Worm (Caenorhabditis elegans) whole organism, dauer: ENCODE measurements around the gene gcy-22.

Experiments
- unc-62 ChIP-seq: sonication (generic microtip); optimal IDR thresholded peaks from 2 replicates; lab custom pipeline; 2017; ENCODE audit warnings: missing biosample characterization, missing genetic modification reagents, missing genetic modification characterization

The gcy-22 gene

DNA sequence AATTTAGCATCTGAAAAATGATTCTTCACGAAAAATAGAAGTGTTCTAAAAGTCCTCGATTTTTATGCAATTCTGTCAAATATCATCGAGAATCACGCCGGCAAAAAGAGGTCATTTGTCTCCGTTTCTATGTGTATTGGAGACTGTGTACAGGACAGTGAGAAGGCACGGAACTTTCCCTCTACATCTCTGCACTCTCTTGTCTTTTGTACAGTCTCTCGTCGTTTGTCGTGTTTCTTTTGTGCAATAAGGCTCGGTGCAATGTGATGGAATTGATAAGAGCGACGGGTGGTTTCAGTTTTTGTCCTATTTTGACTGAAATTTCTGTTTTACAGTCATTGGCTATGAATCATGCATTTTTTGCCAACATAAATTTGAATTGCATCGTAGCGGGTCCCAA, 7.0 kb upstream of the gcy-22 start:
- TF ChIP-seq unc-62 (GFP tag; lab: Kevin White, UChicago): no peak

DNA sequence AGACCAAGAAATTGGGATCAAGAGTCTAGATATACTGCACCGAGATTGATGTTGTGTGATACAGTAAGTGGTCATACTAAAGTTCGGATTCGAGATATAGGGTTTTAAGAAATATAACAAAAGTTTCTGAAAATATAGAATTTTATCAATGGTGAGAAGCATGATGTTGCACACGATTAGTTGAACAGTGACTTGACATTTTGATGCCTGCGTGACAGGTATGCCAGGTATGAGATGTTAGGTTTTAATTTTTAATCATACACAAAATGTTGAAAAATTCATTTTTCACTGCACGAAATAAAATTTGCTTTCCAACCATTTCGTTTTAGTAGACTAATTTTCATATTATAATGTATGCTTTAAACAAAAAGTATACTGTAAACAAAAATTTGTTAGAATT, 5.5 kb upstream of the gcy-22 start:
- no peak for TF ChIP-seq unc-62 (GFP tag; lab: Kevin White, UChicago)

DNA sequence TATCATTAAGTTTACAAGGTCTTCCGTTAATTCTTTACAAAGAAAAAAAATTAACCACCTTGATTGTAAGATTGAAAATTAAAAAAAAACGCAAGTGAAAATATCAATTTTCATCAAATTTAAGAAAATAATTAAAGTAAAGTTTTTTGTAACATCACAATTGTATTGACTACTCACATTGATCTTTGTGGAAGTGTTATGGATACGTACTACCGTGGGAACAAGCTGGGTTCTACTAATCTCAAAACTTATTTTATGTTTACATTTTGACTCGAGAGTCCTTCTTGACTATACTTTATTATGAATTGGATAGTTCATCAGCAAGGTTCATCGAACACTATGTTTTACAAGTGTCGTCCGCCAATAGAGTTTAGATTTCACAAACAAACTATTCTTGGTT, 4.6 kb upstream of the gcy-22 start, which contains the start of gene num-1:
Gene num-1, plus strand, starts transcription at position 301 of the 400 bp plus-strand sequence.
- no peak for TF ChIP-seq unc-62 (GFP tag; lab: Kevin White, UChicago)

DNA sequence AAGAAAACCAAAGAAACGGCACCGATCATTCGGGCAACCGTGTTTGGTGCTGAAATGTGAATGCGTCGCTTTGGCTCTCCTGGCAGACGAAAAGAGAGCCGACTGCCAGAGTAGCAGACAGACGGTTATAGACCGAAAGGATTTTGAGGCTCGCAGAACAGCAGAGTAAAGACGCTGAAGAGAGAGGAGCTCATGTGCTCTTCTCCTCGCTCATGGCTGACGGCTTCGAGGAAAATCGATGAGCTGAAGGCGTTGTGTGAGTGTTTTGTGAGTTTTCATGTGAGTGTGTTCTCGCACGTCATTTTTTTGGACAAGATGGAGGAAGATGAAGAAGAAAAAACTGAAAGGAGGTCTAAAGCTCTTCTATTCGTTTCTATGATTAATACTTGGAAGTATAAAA, 4.0 kb upstream of the gcy-22 start, which contains the start of gene sbt-1:
Gene sbt-1, minus strand, starts transcription at position 62 of the 400 bp plus-strand sequence.
- TF ChIP-seq unc-62 (GFP tag; lab: Kevin White, UChicago): no peak

DNA sequence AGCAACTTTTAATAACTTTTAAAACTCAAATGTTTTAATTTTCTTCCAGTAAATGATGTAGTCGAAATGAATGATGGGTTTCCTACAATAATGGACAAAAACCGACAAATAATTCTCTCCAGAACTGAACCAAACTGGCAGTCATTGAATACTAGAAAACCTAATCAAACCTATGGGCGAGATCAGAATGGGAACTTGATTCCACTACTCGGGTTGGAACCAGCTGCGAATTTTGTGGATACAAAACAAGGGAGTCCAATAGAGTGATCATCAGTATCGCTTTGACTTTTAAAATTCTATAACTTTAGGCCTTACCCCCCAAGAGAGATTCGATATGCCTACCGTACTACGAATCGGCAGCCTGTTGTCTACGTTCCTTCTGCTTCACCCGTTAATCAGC, 1.8 kb upstream of the gcy-22 start:
- TF ChIP-seq unc-62 (GFP tag; lab: Kevin White, UChicago): no peak

DNA sequence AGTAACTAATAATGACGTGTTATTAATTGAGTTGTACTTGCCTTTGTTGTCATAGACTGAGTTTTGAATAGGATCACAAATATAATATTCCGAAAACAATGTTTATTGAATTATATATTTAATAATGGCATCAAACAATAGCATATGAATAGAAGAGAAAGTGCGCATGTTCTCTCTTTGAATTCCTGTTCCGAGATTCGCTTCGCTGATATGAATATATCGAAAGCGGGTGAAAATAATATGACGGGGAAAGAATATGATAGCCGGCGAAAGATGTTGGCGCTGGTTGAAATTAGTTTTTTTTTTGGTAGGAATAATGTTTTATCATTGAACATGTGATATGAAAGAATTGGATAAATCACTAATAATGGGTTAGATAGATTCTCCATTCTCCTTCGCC, 4.8 kb downstream of the gcy-22 start, which contains the start of gene T03D8.6:
Gene T03D8.6, minus strand, starts transcription at position 298 of the 400 bp plus-strand sequence.
- no peak for TF ChIP-seq unc-62 (GFP tag; lab: Kevin White, UChicago)

DNA sequence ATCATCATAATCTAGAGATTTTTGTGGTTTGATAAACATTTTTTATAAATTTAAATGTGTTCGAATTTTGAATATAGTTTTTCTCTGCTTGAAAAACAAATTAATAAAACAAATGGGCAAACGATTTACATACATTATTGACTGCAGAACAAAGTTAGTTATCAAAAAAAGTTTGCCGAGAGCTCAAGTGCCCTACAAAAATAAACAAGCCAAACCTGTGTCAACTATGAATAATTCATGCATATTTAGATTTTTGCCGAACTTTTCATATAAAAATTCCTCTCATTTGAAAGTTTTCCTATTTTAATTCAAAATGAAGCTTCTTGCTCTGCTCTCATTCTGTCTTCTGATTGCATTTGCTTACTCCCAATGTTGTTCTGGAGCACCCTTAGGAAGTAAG, 9.0 kb downstream of the gcy-22 start, which contains the start of gene sshk-1:
Gene sshk-1, plus strand, starts transcription at position 301 of the 400 bp plus-strand sequence.
- no peak for TF ChIP-seq unc-62 (GFP tag; lab: Kevin White, UChicago)

DNA sequence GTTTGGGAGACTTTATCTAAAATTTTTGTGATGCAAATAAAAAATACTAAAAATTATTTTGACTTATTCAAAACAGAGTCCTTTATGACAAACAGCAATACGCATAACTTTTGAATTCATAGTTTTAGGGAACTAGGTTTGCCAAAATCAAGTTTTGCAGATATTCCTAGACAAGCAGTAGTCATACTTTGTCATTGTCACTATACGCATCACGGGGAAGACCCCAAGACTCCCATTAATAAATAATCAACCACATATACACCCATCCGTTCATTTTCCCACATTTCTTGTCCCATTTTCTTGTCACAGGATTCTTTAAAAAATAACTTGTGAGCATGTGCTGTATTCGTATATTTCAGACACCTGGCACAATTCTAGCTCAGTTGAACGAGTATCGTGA, 10.4 kb downstream of the gcy-22 start, which contains the start of gene Y44A6D.7:
Gene Y44A6D.7, plus strand, starts transcription at position 301 of the 400 bp plus-strand sequence.
- TF ChIP-seq unc-62 (GFP tag; lab: Kevin White, UChicago): no peak

DNA sequence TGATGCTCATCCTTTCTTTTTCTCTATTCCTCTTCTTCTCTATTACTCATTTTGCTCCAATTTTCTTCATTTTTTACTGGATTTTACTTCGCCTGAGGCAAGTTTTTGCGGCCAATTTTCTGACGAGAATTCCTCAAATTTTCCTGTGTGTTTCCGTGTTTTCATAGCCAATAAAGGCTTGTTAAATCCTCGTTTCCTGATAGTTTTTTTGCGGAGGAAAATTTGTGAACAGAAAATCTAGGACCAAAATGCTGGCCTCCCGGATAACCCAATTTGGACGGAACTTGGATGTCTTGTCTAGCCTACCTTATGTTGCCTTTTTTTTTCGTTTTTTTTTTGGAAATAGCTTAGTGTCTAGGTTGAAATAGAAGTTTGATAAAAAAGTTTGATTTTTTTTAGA, 11.2 kb downstream of the gcy-22 start:
- TF ChIP-seq unc-62 (GFP tag; lab: Kevin White, UChicago): no peak

DNA sequence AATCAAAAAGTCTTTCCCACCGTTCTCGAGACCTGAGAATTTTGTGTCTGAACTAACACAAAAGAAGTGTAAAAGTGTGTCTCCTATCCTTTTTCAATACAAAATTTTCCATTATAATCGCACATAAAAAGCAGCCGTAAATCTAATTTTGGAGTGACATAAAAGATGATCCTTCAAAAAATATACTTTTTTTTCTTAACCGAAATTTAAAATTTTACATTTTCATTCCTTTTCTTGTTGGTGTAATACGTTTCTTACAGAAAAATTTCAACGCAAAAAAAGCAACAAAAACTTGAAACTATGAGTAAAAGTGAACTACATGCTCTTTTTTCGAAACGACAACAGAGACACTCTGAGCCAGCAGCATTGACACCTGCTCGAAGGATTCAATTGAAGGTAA, 17.8 kb downstream of the gcy-22 start, which contains the start of gene Y44A6D.6:
Gene Y44A6D.6, plus strand, starts transcription at position 301 of the 400 bp plus-strand sequence.
- TF ChIP-seq unc-62 (GFP tag; lab: Kevin White, UChicago): no peak

DNA sequence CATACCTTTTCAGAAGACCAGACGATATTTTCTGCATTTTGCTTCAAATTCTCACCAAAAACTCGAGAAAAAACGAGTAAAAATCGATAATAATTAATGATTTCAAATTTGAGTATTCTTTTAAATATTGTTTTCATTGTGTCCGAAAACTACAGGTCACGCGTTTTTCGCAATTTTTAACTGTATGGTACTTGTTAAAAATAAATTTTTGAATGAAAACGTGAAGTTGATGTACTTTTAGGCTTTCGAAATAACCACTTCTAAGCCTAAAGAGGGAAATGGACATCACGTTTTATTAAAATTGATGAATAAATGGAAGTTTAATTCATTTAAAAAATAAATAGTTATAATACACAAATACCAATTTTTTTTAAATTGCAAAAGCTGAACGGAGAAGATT, 22.0 kb downstream of the gcy-22 start, which contains the start of gene Y44A6D.5:
Gene Y44A6D.5, minus strand, starts transcription at position 101 of the 400 bp plus-strand sequence.
- TF ChIP-seq unc-62 (GFP tag; lab: Kevin White, UChicago): no peak

DNA sequence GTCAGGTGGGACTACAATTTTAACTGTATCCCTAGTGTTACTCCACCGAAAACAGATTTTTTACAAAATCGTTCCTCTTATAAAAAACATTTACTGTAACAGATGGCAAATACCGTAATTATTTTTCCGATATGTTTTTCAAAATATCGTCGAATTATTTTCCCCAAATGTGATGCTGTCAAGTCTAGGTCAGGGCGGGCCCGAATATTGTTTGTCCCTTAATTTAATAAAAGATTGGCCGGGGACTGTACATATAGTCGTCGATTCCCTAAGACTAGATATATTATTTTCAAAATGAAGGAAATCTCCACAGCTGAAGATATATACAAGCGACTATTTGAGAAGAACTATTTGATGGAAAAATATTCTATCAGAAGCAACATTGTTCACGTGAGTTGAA, 26.9 kb downstream of the gcy-22 start, which contains the start of gene sdf-9:
Gene sdf-9, plus strand, starts transcription at position 301 of the 400 bp plus-strand sequence.
- TF ChIP-seq unc-62 (GFP tag; lab: Kevin White, UChicago): no peak

DNA sequence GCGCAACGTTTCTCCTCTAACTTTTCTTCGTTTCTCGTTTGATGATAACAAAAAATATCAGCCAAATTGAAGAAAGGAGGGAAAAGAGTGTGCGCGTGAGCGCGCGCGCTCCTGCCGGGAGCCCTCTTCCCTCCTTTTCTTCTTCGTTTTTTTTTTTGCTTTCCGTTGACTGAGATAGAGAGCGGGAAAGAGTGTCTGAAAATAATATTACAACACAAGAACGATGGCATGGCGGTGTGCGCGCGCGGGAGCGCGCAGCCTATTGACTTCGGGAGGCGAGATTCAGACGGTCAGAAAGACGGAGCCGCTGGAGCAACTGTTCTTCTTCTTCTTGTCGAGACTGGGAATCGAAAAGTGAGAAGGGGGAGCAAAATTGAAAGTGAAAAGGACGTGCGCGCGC, 31.1 kb downstream of the gcy-22 start:
- no peak for TF ChIP-seq unc-62 (GFP tag; lab: Kevin White, UChicago)

DNA sequence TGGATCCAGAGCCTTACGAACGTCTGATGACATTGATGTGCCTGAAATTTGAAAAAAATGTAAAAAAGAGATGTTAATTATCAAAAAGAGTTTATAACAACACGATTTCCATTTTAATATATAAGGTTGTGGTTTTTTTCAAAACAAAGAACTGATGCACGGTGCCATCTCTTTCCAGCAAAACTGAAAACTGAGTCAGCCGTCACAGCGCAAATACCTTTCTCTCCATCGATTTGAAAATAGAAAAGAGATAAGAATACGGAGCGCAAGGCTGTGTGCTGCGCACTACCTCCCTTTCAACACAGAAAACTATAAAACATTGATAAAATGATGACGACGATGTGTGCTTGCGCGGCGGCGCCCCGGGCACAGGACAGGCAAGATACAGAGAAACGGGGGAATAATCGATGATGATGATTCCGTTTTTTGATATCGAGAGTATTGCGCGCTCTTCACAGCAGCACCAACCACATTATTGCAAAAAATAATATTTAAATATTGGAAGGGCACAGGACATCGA, 32.4 kb downstream of the gcy-22 start, which contains the start of gene Y44A6D.3:
Gene Y44A6D.3, minus strand, starts transcription at position 51 of the 520 bp plus-strand sequence.
- no peak for TF ChIP-seq unc-62 (GFP tag; lab: Kevin White, UChicago)

DNA sequence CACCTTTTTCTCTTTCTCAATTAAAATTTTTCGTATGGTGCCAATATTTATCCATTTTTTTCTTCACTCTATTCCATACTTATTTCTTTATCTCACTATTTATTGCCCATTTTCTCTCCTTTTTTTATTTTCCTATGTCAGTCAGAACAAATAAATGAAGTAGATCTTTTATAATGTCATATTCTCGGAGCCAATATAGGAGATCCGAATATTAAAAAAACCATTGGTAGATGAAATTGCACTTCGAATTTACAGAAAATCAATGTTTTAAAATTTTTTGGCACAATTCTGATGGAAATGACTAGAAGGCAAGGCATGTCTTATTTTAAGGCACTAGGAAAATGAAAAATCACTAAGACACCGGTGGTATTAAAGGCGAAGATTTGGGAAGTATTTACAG, 34.2 kb downstream of the gcy-22 start:
- TF ChIP-seq unc-62 (GFP tag; lab: Kevin White, UChicago): no peak

DNA sequence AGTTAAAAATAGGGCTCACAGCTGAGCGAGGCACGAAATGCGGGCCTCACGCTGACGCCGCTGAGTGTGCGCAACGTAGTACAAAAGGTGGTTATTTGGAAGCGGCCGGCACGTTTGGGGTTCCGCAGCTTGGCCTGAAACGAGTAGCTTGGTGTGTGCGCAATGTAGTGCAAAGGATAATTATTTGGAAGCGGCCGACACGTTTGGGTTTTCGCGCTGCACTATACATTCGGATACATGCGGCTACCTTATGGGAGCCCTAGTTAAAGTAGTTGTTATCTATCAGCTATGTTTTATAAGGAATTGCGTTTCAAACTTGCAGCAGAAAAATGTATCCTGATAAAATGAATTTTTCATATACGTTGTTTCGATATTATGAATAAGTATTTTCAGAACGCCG, 34.9 kb downstream of the gcy-22 start, which contains the start of gene Y44A6D.1:
Gene Y44A6D.1, minus strand, starts transcription at position 23 of the 400 bp plus-strand sequence.
- TF ChIP-seq unc-62 (GFP tag; lab: Kevin White, UChicago): no peak

DNA sequence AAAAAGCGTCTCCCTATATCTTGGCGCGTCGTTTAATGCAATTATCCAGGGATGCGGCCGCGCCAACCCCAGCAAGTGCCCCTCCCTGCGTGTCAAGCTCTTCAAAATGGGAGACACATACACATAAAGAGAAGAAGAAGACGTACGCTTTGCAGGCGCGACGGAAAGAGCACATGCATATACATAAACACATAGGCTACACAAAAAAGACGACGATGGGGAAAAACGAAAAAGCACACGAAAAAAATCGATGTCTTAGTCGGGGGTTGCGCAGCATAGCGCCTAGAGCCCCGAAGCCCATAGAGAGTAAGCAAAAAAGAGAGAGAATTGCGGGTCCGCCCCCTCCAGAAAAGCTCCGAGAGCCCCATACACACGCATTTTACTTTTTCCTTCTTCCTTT, 35.8 kb downstream of the gcy-22 start, which contains the start of gene tpan-1:
Gene tpan-1, plus strand, starts transcription at position 398 of the 400 bp plus-strand sequence.
- no peak for TF ChIP-seq unc-62 (GFP tag; lab: Kevin White, UChicago)
